Fruit fly (Drosophila melanogaster) whole organism, embryonic: ENCODE measurements around the gene CG15625.

Source experiments
- Abd-B ChIP-seq: fragments of 200-800 bp; sonication (Bioruptor generic); optimal IDR thresholded peaks from 2 replicates; lab custom pipeline; 2018; ENCODE audit warnings: missing biosample characterization, mild to moderate bottlenecking, missing genetic modification characterization, moderate library complexity
- Atf-2 ChIP-seq: fragments of 200-800 bp; sonication (Bioruptor generic); optimal IDR thresholded peaks from 2 replicates; lab custom pipeline; 2016; ENCODE audit warnings: missing biosample characterization, missing genetic modification characterization
- BtbVII ChIP-seq: fragments of 200-800 bp; sonication (Bioruptor generic); optimal IDR thresholded peaks from 3 replicates; lab custom pipeline; 2017; ENCODE audit warnings: missing biosample characterization, mild to moderate bottlenecking, missing genetic modification characterization
- C15 ChIP-seq: fragments of 200-800 bp; sonication (Bioruptor generic); IDR thresholded peaks from 3 replicates; pipeline ENCODE4 v1.3.6; 2022; ENCODE audit warnings: missing biosample characterization, missing genetic modification characterization
- CG10321 ChIP-seq: fragments of 200-800 bp; sonication (Bioruptor generic); IDR thresholded peaks from 2 replicates; pipeline ENCODE4 v1.3.6; 2022; ENCODE audit warnings: missing biosample characterization, missing genetic modification characterization
- CG11695 ChIP-seq: fragments of 200-800 bp; sonication (Bioruptor generic); IDR thresholded peaks from 3 replicates; pipeline ENCODE4 v1.3.6; 2022; ENCODE audit warnings: missing biosample characterization, missing genetic modification characterization
- CG1233 ChIP-seq: fragments of 200-800 bp; sonication (Bioruptor generic); optimal IDR thresholded peaks from 4 replicates; lab custom pipeline; 2018; ENCODE audit warnings: missing biosample characterization, mild to moderate bottlenecking, missing genetic modification characterization
- CG13123 ChIP-seq: fragments of 200-800 bp; sonication (Bioruptor generic); optimal IDR thresholded peaks from 2 replicates; lab custom pipeline; 2016; ENCODE audit warnings: missing biosample characterization, missing genetic modification characterization
- CG15011 ChIP-seq: fragments of 200-800 bp; sonication (Bioruptor generic); optimal IDR thresholded peaks from 3 replicates; lab custom pipeline; 2018; ENCODE audit warnings: missing biosample characterization, mild to moderate bottlenecking, missing genetic modification characterization
- CG15601 ChIP-seq: fragments of 200-800 bp; sonication (Bioruptor generic); optimal IDR thresholded peaks from 3 replicates; lab custom pipeline; 2019; ENCODE audit warnings: missing biosample characterization, mild to moderate bottlenecking, missing genetic modification characterization, moderate library complexity
- CG15696 ChIP-seq: fragments of 200-800 bp; sonication (Bioruptor generic); optimal IDR thresholded peaks from 2 replicates; lab custom pipeline; 2019; ENCODE audit warnings: missing biosample characterization, mild to moderate bottlenecking, missing genetic modification characterization, moderate library complexity
- CG1603 ChIP-seq: fragments of 200-800 bp; sonication (Bioruptor generic); optimal IDR thresholded peaks from 2 replicates; lab custom pipeline; 2019; ENCODE audit warnings: missing biosample characterization, mild to moderate bottlenecking, missing genetic modification characterization, moderate library complexity
- CG17186 ChIP-seq: fragments of 200-800 bp; sonication (Bioruptor generic); optimal IDR thresholded peaks from 3 replicates; lab custom pipeline; 2017; ENCODE audit warnings: missing biosample characterization, missing genetic modification reagents, missing genetic modification characterization
- CG17385 ChIP-seq: fragments of 200-800 bp; sonication (Bioruptor generic); optimal IDR thresholded peaks from 3 replicates; lab custom pipeline; 2018; ENCODE audit warnings: missing biosample characterization, mild to moderate bottlenecking, missing genetic modification characterization
- CG18599 ChIP-seq: fragments of 200-800 bp; sonication (Bioruptor generic); optimal IDR thresholded peaks from 3 replicates; lab custom pipeline; 2017; ENCODE audit warnings: missing biosample characterization, missing genetic modification characterization, mild to moderate bottlenecking, moderate library complexity, missing genetic modification reagents
- CG30020 ChIP-seq: fragments of 200-800 bp; optimal IDR thresholded peaks from 2 replicates; lab custom pipeline; 2019; ENCODE audit warnings: missing biosample characterization, mild to moderate bottlenecking, missing genetic modification characterization, moderate library complexity
- CG7963 ChIP-seq: fragments of 200-800 bp; sonication (Bioruptor generic); IDR thresholded peaks from 3 replicates; pipeline ENCODE4 v1.3.6; 2022; ENCODE audit warnings: missing biosample characterization, missing genetic modification characterization; ENCODE audit not compliant: partially characterized antibody
- Dip3 ChIP-seq: fragments of 200-800 bp; sonication (Bioruptor generic); optimal IDR thresholded peaks from 3 replicates; lab custom pipeline; 2016; ENCODE audit warnings: missing biosample characterization, missing genetic modification characterization
- Elba2 ChIP-seq: fragments of 200-800 bp; sonication (Bioruptor generic); optimal IDR thresholded peaks from 3 replicates; lab custom pipeline; 2016; ENCODE audit warnings: missing biosample characterization, missing genetic modification characterization
- Ets65A ChIP-seq: fragments of 200-800 bp; sonication (Bioruptor generic); peaks from one replicate; lab custom pipeline; 2016; ENCODE audit warnings: missing biosample characterization, missing genetic modification characterization
- Ets97D ChIP-seq: fragments of 200-800 bp; sonication (Bioruptor generic); optimal IDR thresholded peaks from 3 replicates; lab custom pipeline; 2016; ENCODE audit warnings: missing biosample characterization, missing genetic modification characterization
- HLH3B ChIP-seq: fragments of 200-800 bp; sonication (Bioruptor generic); IDR thresholded peaks from 2 replicates; pipeline ENCODE4 v1.3.6; 2022; ENCODE audit warnings: missing biosample characterization, missing genetic modification characterization
- Hr78 ChIP-seq, 2 experiments: fragments of 200-800 bp in 1 of 2; fragments of >200 bp in 1 of 2; sonication (Bioruptor generic) in 1 of 2; optimal IDR thresholded peaks; 2 replicates each; lab custom pipeline; 2017 to 2019; ENCODE audit warnings: missing biosample characterization in 2 of 2, missing genetic modification characterization in 2 of 2, mild to moderate bottlenecking in 1 of 2, moderate library complexity in 1 of 2
- Mrtf ChIP-seq: fragments of 200-800 bp; sonication (Bioruptor generic); IDR thresholded peaks from 3 replicates; pipeline ENCODE4 v1.3.6; 2022; ENCODE audit warnings: missing biosample characterization, missing genetic modification characterization
- Oaz ChIP-seq: fragments of 200-800 bp; sonication (Bioruptor generic); IDR thresholded peaks from 2 replicates; pipeline ENCODE4 v1.3.6; 2022; ENCODE audit warnings: missing biosample characterization, missing genetic modification characterization
- Oli ChIP-seq: fragments of 200-800 bp; sonication (Bioruptor generic); optimal IDR thresholded peaks from 2 replicates; lab custom pipeline; 2018; ENCODE audit warnings: missing biosample characterization, mild to moderate bottlenecking, missing genetic modification characterization, moderate library complexity
- Ptx1 ChIP-seq: fragments of 200-800 bp; sonication (Bioruptor generic); IDR thresholded peaks from 2 replicates; pipeline ENCODE4 v1.3.6; 2022; ENCODE audit warnings: missing biosample characterization, missing genetic modification characterization
- Side ChIP-seq: fragments of 200-800 bp; sonication (Bioruptor generic); optimal IDR thresholded peaks from 2 replicates; lab custom pipeline; 2016; ENCODE audit warnings: missing biosample characterization, missing genetic modification characterization
- Vsx1 ChIP-seq: fragments of 200-800 bp; sonication (Bioruptor generic); optimal IDR thresholded peaks from 2 replicates; lab custom pipeline; 2017; ENCODE audit warnings: missing biosample characterization, mild to moderate bottlenecking, missing genetic modification characterization, missing genetic modification reagents
- ase ChIP-seq: fragments of 200-800 bp; sonication (Bioruptor generic); IDR thresholded peaks from 3 replicates; pipeline ENCODE4 v1.3.6; 2022; ENCODE audit warnings: missing biosample characterization, missing genetic modification characterization
- ato ChIP-seq: fragments of 200-800 bp; sonication (Bioruptor generic); IDR thresholded peaks from 2 replicates; pipeline ENCODE4 v1.3.6; 2022; ENCODE audit warnings: missing biosample characterization, missing genetic modification characterization; ENCODE audit not compliant: partially characterized antibody
- chn ChIP-seq: fragments of 200-800 bp; sonication (Bioruptor generic); optimal IDR thresholded peaks from 2 replicates; lab custom pipeline; 2016; ENCODE audit warnings: missing biosample characterization, missing genetic modification characterization
- danr ChIP-seq: fragments of 200-800 bp; sonication (Bioruptor generic); IDR thresholded peaks from 2 replicates; pipeline ENCODE4 v1.3.6; 2022; ENCODE audit warnings: missing biosample characterization, missing genetic modification characterization
- dmrt99B ChIP-seq: fragments of 200-800 bp; sonication (Bioruptor generic); optimal IDR thresholded peaks from 2 replicates; lab custom pipeline; 2018; ENCODE audit warnings: missing biosample characterization, mild to moderate bottlenecking, missing genetic modification characterization, moderate library complexity
- fd102C ChIP-seq: fragments of 200-800 bp; sonication (Bioruptor generic); optimal IDR thresholded peaks from 2 replicates; lab custom pipeline; 2018; ENCODE audit warnings: missing biosample characterization, mild to moderate bottlenecking, missing genetic modification characterization, moderate library complexity
- jigr1 ChIP-seq: fragments of 200-800 bp; sonication (Bioruptor generic); IDR thresholded peaks from 3 replicates; pipeline ENCODE4 v1.3.6; 2022; ENCODE audit warnings: missing biosample characterization, missing genetic modification characterization
- kni ChIP-seq: fragments of 200-800 bp; sonication (Bioruptor generic); optimal IDR thresholded peaks from 3 replicates; lab custom pipeline; 2017; ENCODE audit warnings: mild to moderate bottlenecking, missing biosample characterization, missing genetic modification reagents, missing genetic modification characterization
- maf-S ChIP-seq: fragments of 200-800 bp; sonication (Bioruptor generic); optimal IDR thresholded peaks from 2 replicates; lab custom pipeline; 2016; ENCODE audit warnings: missing biosample characterization, missing genetic modification characterization
- mam ChIP-seq: fragments of 200-800 bp; sonication (Bioruptor generic); optimal IDR thresholded peaks from 3 replicates; lab custom pipeline; 2016; ENCODE audit warnings: missing biosample characterization, missing genetic modification characterization
- mld ChIP-seq: fragments of 200-800 bp; sonication (Bioruptor generic); IDR thresholded peaks from 3 replicates; pipeline ENCODE4 v1.3.6; 2022; ENCODE audit warnings: missing biosample characterization, missing genetic modification characterization; ENCODE audit not compliant: partially characterized antibody
- nerfin-1 ChIP-seq: fragments of 200-800 bp; sonication (Bioruptor generic); optimal IDR thresholded peaks from 3 replicates; lab custom pipeline; 2019; ENCODE audit warnings: missing biosample characterization, mild to moderate bottlenecking, missing genetic modification characterization, moderate library complexity
- pnt ChIP-seq: fragments of 200-800 bp; sonication (Bioruptor generic); optimal IDR thresholded peaks from 3 replicates; lab custom pipeline; 2016; ENCODE audit warnings: missing biosample characterization, missing genetic modification characterization
- row ChIP-seq: fragments of 200-800 bp; sonication (Bioruptor generic); IDR thresholded peaks from 3 replicates; pipeline ENCODE4 v1.3.6; 2022; ENCODE audit warnings: missing biosample characterization, missing genetic modification characterization
- run ChIP-seq: fragments of 200-800 bp; sonication (Bioruptor generic); optimal IDR thresholded peaks from 3 replicates; lab custom pipeline; 2018; ENCODE audit warnings: missing biosample characterization, mild to moderate bottlenecking, missing genetic modification characterization
- schlank ChIP-seq: fragments of 200-800 bp; sonication (Bioruptor generic); optimal IDR thresholded peaks from 2 replicates; lab custom pipeline; 2018; ENCODE audit warnings: missing biosample characterization, mild to moderate bottlenecking, missing genetic modification characterization
- sima ChIP-seq: fragments of 200-800 bp; sonication (Bioruptor generic); optimal IDR thresholded peaks from 2 replicates; lab custom pipeline; 2016; ENCODE audit warnings: missing biosample characterization, missing genetic modification characterization
- sr ChIP-seq: fragments of 200-800 bp; sonication (Bioruptor generic); IDR thresholded peaks from 3 replicates; pipeline ENCODE4 v1.3.6; 2022; ENCODE audit warnings: missing biosample characterization, missing genetic modification characterization
- tgo ChIP-seq: fragments of 200-800 bp; sonication (Bioruptor generic); IDR thresholded peaks from 3 replicates; pipeline ENCODE4 v1.3.6; 2022; ENCODE audit warnings: missing biosample characterization, missing genetic modification characterization
- unc-4 ChIP-seq: fragments of 200-800 bp; sonication (Bioruptor generic); IDR thresholded peaks from 2 replicates; pipeline ENCODE4 v1.3.6; 2022; ENCODE audit warnings: missing biosample characterization, missing genetic modification characterization; ENCODE audit not compliant: partially characterized antibody
- z ChIP-seq: fragments of 200-800 bp; sonication (Bioruptor generic); IDR thresholded peaks from 3 replicates; pipeline ENCODE4 v1.3.6; 2022; ENCODE audit warnings: missing biosample characterization, missing genetic modification characterization
- zen ChIP-seq: fragments of 200-800 bp; sonication (Bioruptor generic); optimal IDR thresholded peaks from 3 replicates; lab custom pipeline; 2018; ENCODE audit warnings: missing biosample characterization, mild to moderate bottlenecking, missing genetic modification characterization, moderate library complexity

The CG15625 gene

dm6 chr2L:4856118-4856517 is 33.7 kb upstream of the CG15625 start (continued):
- TF ChIP-seq CG30020 (no peak), tgo (GFP tag; lab: Robert Waterston, UW) (peak; percentile 30; the same call in 1 of the 3 replicates), CG11695 (peak; percentile 71), Oli (tag; lab: Kevin White, UChicago) (peak; percentile 76), CG1603 (peak; percentile 85), CG10321 (GFP tag; lab: Robert Waterston, UW) (no peak), ato (GFP tag; lab: Robert Waterston, UW) (no peak), ase (peak; percentile 44; the same call in 1 of the 3 replicates), CG17186 (no peak), row (GFP tag; lab: Robert Waterston, UW) (peak; percentile 86), Ptx1 (GFP tag; lab: Robert Waterston, UW) (peak; percentile 53), pnt (GFP tag; lab: Kevin White, UChicago) (peak; percentile 31), Abd-B (GFP tag; lab: Kevin White, UChicago) (peak; percentile 33), z (GFP tag; lab: Robert Waterston, UW) (no peak), Atf-2 (GFP tag; lab: Kevin White, UChicago) (no peak), Dip3 (no peak), unc-4 (GFP tag; lab: Robert Waterston, UW) (no peak), Ets65A (GFP tag; lab: Kevin White, UChicago) (no peak), mld (GFP tag; lab: Robert Waterston, UW) (no peak), Mrtf (GFP tag; lab: Robert Waterston, UW) (no peak), Hr78 (GFP tag; optimal IDR thresholded peaks at IDR 0.05; lab: Kevin White, UChicago) (no peak), CG15011 (peak; percentile 45), CG7963 (GFP tag; lab: Robert Waterston, UW) (no peak), dmrt99B (peak; percentile 84), sr (GFP tag; lab: Robert Waterston, UW) (no peak), Elba2 (no peak), CG13123 (no peak), Oaz (GFP tag; lab: Robert Waterston, UW) (no peak), Ets97D (no peak), CG17385 (GFP tag; lab: Kevin White, UChicago) (peak; percentile 68), jigr1 (GFP tag; lab: Robert Waterston, UW) (no peak), BtbVII (GFP tag; lab: Kevin White, UChicago) (peak; percentile 48), mam (GFP tag; lab: Kevin White, UChicago) (peak; percentile 19), Vsx1 (no peak), danr (GFP tag; lab: Robert Waterston, UW) (peak; percentile 49; the same call in 1 of the 2 replicates), C15 (no peak), HLH3B (GFP tag; lab: Robert Waterston, UW) (peak; percentile 65), zen (tag; lab: Kevin White, UChicago) (peak; percentile 65), sima (GFP tag; lab: Kevin White, UChicago) (no peak), run (tag; lab: Kevin White, UChicago) (peak; percentile 40), Side (no peak), chn (GFP tag; lab: Kevin White, UChicago) (peak; percentile 20), CG1233 (peak; percentile 64), fd102C (GFP tag; lab: Kevin White, UChicago) (no peak), CG15601 (tag; lab: Kevin White, UChicago) (no peak), maf-S (GFP tag; lab: Kevin White, UChicago) (no peak), schlank (tag; lab: Kevin White, UChicago) (no peak), CG18599 (GFP tag; lab: Kevin White, UChicago) (peak; percentile 80), nerfin-1 (tag; lab: Kevin White, UChicago) (peak; percentile 44), kni (no peak), CG15696 (peak; percentile 33)
